Worm (Caenorhabditis elegans) whole organism, late embryonic: ENCODE measurements around the gene ads-1.

ENCODE experiments used
- K02D7.2 ChIP-seq: sonication (generic microtip); optimal IDR thresholded peaks from 2 replicates; lab custom pipeline; 2017; ENCODE audit warnings: mild to moderate bottlenecking, missing genetic modification characterization, missing compliant biosample characterization
- rnt-1 ChIP-seq: sonication (generic microtip); optimal IDR thresholded peaks from 2 replicates; lab custom pipeline; 2016; ENCODE audit warnings: missing genetic modification characterization, missing compliant biosample characterization

ce11 chrIII:298456-298855, at the start of gene ads-1:
- TF ChIP-seq K02D7.2 (tag; lab: Kevin White, UChicago), result no peak
- TF ChIP-seq rnt-1 (tag; lab: Kevin White, UChicago), result no peak
